Worm (Caenorhabditis elegans) whole organism, L1 larva: ENCODE data around the gene irld-62.

Source experiments
- F16B12.6 ChIP-seq: fragments of 150-350 bp; optimal IDR thresholded peaks from 2 replicates; lab custom pipeline; 2014; ENCODE audit warnings: missing biosample characterization, missing genetic modification characterization
- alr-1 ChIP-seq: fragments of 200-800 bp; sonication (Bioruptor generic); optimal IDR thresholded peaks from 2 replicates; lab custom pipeline; 2018; ENCODE audit warnings: borderline replicate concordance, mild to moderate bottlenecking, missing genetic modification characterization, missing compliant biosample characterization
- dpl-1 ChIP-seq, 3 experiments: fragments of 150-350 bp in 2 of 3; sonication (generic microtip) in 1 of 3; optimal IDR thresholded peaks; 2 replicates each; lab custom pipeline; 2014 to 2017; ENCODE audit warnings: missing biosample characterization in 3 of 3, missing genetic modification characterization in 3 of 3, missing genetic modification reagents in 3 of 3
- egl-27 ChIP-seq, 2 experiments: fragments of 150-350 bp in 1 of 2; sonication (generic microtip); optimal IDR thresholded peaks; 3 replicates each; lab custom pipeline; 2017 to 2018; ENCODE audit warnings: missing biosample characterization in 2 of 2, missing genetic modification characterization in 2 of 2, missing genetic modification reagents in 2 of 2
- elt-3 ChIP-seq, 6 experiments: fragments of 150-350 bp in 1 of 6; sonication (generic microtip); optimal IDR thresholded peaks; 2 replicates each; lab custom pipeline; 2017 to 2018; ENCODE audit warnings: missing biosample characterization in 6 of 6, missing genetic modification characterization in 6 of 6, inconsistent platforms in 1 of 6
- nhr-237 ChIP-seq: fragments of 150-350 bp; optimal IDR thresholded peaks from 2 replicates; lab custom pipeline; 2014; ENCODE audit warnings: missing biosample characterization, missing genetic modification characterization
- nhr-28 ChIP-seq: fragments of 150-350 bp; optimal IDR thresholded peaks from 2 replicates; lab custom pipeline; 2014; ENCODE audit warnings: missing biosample characterization, missing genetic modification characterization
- rnt-1 ChIP-seq: sonication (generic microtip); optimal IDR thresholded peaks from 2 replicates; lab custom pipeline; 2016; ENCODE audit warnings: mild to moderate bottlenecking, missing genetic modification characterization, moderate library complexity, missing compliant biosample characterization
- snpc-4 ChIP-seq: fragments of 150-350 bp; optimal IDR thresholded peaks from 2 replicates; lab custom pipeline; 2014; ENCODE audit warnings: missing biosample characterization, missing genetic modification characterization
- snu-23 ChIP-seq: sonication (generic microtip); optimal IDR thresholded peaks from 2 replicates; lab custom pipeline; 2016; ENCODE audit warnings: missing genetic modification characterization, missing compliant biosample characterization
- tbx-2 ChIP-seq: sonication (generic microtip); optimal IDR thresholded peaks from 2 replicates; lab custom pipeline; 2016; ENCODE audit warnings: missing genetic modification characterization, missing compliant biosample characterization

DNA sequence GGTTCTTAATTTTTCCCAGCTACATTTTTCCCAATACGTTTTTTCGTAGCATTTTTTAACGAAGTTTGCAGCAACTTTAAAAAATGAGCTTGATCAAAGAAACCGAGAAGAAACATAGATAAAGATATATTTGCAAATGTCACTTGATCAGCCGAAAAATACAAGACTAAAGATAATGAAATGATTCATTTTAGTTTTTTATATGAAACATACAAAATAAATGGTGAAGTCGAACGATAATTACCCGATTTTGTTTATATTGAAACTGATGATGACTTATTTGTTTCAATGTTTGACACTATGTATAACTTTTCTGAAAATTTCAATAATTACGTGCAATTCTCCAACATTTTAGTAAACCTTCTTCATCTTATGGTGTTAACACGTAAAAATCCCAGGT is 42.6 kb upstream of the irld-62 start, which contains the start of gene srw-22:
- TF ChIP-seq nhr-237 (tag; lab: Kevin White, UChicago) (no peak), dpl-1 (GFP tag; optimal IDR thresholded peaks at IDR 0.05; lab: Kevin White, UChicago) (no peak), rnt-1 (tag; lab: Kevin White, UChicago) (no peak), elt-3 (tag; optimal IDR thresholded peaks at IDR 0.05; lab: Kevin White, UChicago) (no peak), tbx-2 (tag; lab: Kevin White, UChicago) (no peak), nhr-28 (tag; lab: Kevin White, UChicago) (no peak), F16B12.6 (no peak), snu-23 (GFP tag; lab: Kevin White, UChicago) (no peak), snpc-4 (tag; lab: Kevin White, UChicago) (no peak), alr-1 (no peak), egl-27 (tag; optimal IDR thresholded peaks at IDR 0.05; lab: Kevin White, UChicago) (no peak)
